Fruit fly (Drosophila melanogaster) whole organism, prepupa: Measurements from ENCODE around the gene CG7115.

Experiments used
- Blimp-1 ChIP-seq: fragments of 200-800 bp; sonication (Bioruptor generic); optimal IDR thresholded peaks from 3 replicates; lab custom pipeline; 2017; ENCODE audit warnings: missing biosample characterization, missing genetic modification characterization, mild to moderate bottlenecking, moderate library complexity, missing genetic modification reagents
- CG10631 ChIP-seq: fragments of 200-800 bp; sonication (Bioruptor generic); optimal IDR thresholded peaks from 2 replicates; lab custom pipeline; 2016; ENCODE audit warnings: missing biosample characterization, missing genetic modification characterization
- CG11294 ChIP-seq: fragments of 200-800 bp; sonication (Bioruptor generic); IDR thresholded peaks from 2 replicates; pipeline ENCODE4 v1.3.6; 2022; ENCODE audit warnings: missing biosample characterization, missing genetic modification characterization
- CG11902 ChIP-seq: fragments of 200-800 bp; sonication (Bioruptor generic); optimal IDR thresholded peaks from 3 replicates; lab custom pipeline; 2016; ENCODE audit warnings: missing biosample characterization, missing genetic modification characterization
- CG1621 ChIP-seq: fragments of 200-800 bp; sonication (Bioruptor generic); optimal IDR thresholded peaks from 3 replicates; lab custom pipeline; 2018; ENCODE audit warnings: missing biosample characterization, mild to moderate bottlenecking, missing genetic modification characterization
- CG16779 ChIP-seq: fragments of 200-800 bp; sonication (Bioruptor generic); optimal IDR thresholded peaks from 3 replicates; lab custom pipeline; 2017; ENCODE audit warnings: missing biosample characterization, mild to moderate bottlenecking, missing genetic modification characterization
- CG31627 ChIP-seq: fragments of 200-800 bp; sonication (Bioruptor generic); optimal IDR thresholded peaks from 3 replicates; lab custom pipeline; 2016; ENCODE audit warnings: missing biosample characterization, missing genetic modification characterization
- CG32006 ChIP-seq: fragments of 200-800 bp; sonication (Bioruptor generic); optimal IDR thresholded peaks from 3 replicates; lab custom pipeline; 2017; ENCODE audit warnings: missing biosample characterization, mild to moderate bottlenecking, missing genetic modification characterization
- CG3919 ChIP-seq: fragments of 200-800 bp; sonication (Bioruptor generic); optimal IDR thresholded peaks from 3 replicates; lab custom pipeline; 2016; ENCODE audit warnings: missing biosample characterization, missing genetic modification characterization
- CG4318 ChIP-seq: fragments of 200-800 bp; sonication (Bioruptor generic); optimal IDR thresholded peaks from 3 replicates; lab custom pipeline; 2017; ENCODE audit warnings: missing biosample characterization, mild to moderate bottlenecking, missing genetic modification characterization
- CG6163 ChIP-seq: fragments of 200-800 bp; sonication (Bioruptor generic); IDR thresholded peaks from 3 replicates; pipeline ENCODE4 v1.3.6; 2022; ENCODE audit warnings: missing biosample characterization, missing genetic modification characterization
- CG6276 ChIP-seq: fragments of 200-800 bp; sonication (Bioruptor generic); optimal IDR thresholded peaks from 2 replicates; lab custom pipeline; 2017; ENCODE audit warnings: missing biosample characterization, mild to moderate bottlenecking, missing genetic modification characterization
- CG6808 ChIP-seq: fragments of 200-800 bp; sonication (Bioruptor generic); optimal IDR thresholded peaks from 3 replicates; lab custom pipeline; 2017; ENCODE audit warnings: missing biosample characterization, missing genetic modification characterization, mild to moderate bottlenecking, moderate library complexity, missing genetic modification reagents
- CG6854 ChIP-seq: fragments of 200-800 bp; sonication (Bioruptor generic); optimal IDR thresholded peaks from 2 replicates; lab custom pipeline; 2017; ENCODE audit warnings: missing biosample characterization, mild to moderate bottlenecking, missing genetic modification characterization
- CG7368 ChIP-seq: fragments of 200-800 bp; sonication (Bioruptor generic); optimal IDR thresholded peaks from 3 replicates; lab custom pipeline; 2016; ENCODE audit warnings: missing biosample characterization, missing genetic modification characterization
- CG8119 ChIP-seq: fragments of 200-800 bp; sonication (Bioruptor generic); IDR thresholded peaks from 3 replicates; pipeline ENCODE4 v1.3.6; 2022; ENCODE audit warnings: missing biosample characterization, missing genetic modification characterization
- CG8319 ChIP-seq: fragments of 200-800 bp; sonication (Bioruptor generic); optimal IDR thresholded peaks from 3 replicates; lab custom pipeline; 2016; ENCODE audit warnings: missing biosample characterization, missing genetic modification characterization
- CG8632 ChIP-seq: fragments of 200-800 bp; sonication (Bioruptor generic); optimal IDR thresholded peaks from 3 replicates; lab custom pipeline; 2016; ENCODE audit warnings: missing biosample characterization, missing genetic modification characterization
- Eip78C ChIP-seq: fragments of 200-800 bp; sonication (Bioruptor generic); peaks from one replicate; lab custom pipeline; 2016; ENCODE audit warnings: missing biosample characterization, missing genetic modification characterization
- Eip93F ChIP-seq: fragments of 200-800 bp; sonication (Bioruptor generic); optimal IDR thresholded peaks from 2 replicates; lab custom pipeline; 2016; ENCODE audit warnings: missing biosample characterization, mild to moderate bottlenecking, missing genetic modification characterization
- Ets21C ChIP-seq: fragments of 200-800 bp; sonication (Bioruptor generic); optimal IDR thresholded peaks from 3 replicates; lab custom pipeline; 2016; ENCODE audit warnings: missing biosample characterization, missing genetic modification characterization
- Gug ChIP-seq: fragments of 200-800 bp; sonication (Bioruptor generic); IDR thresholded peaks from 2 replicates; pipeline ENCODE4 v1.3.6; 2022; ENCODE audit warnings: missing biosample characterization, missing genetic modification characterization
- Hr38 ChIP-seq: sonication (Bioruptor generic); optimal IDR thresholded peaks from 2 replicates; lab custom pipeline; 2016; ENCODE audit warnings: missing biosample characterization, missing genetic modification characterization
- Hr4 ChIP-seq: fragments of 200-800 bp; sonication (Bioruptor generic); optimal IDR thresholded peaks from 3 replicates; lab custom pipeline; 2016; ENCODE audit warnings: missing biosample characterization, missing genetic modification characterization
- Lpt ChIP-seq: fragments of 200-800 bp; sonication (Bioruptor generic); optimal IDR thresholded peaks from 3 replicates; lab custom pipeline; 2016; ENCODE audit warnings: missing biosample characterization, missing genetic modification characterization
- OdsH ChIP-seq: fragments of 200-800 bp; sonication (Bioruptor generic); optimal IDR thresholded peaks from 3 replicates; lab custom pipeline; 2016; ENCODE audit warnings: missing biosample characterization, missing genetic modification characterization
- Smox ChIP-seq: fragments of 200-800 bp; sonication (Bioruptor generic); optimal IDR thresholded peaks from 3 replicates; lab custom pipeline; 2016; ENCODE audit warnings: missing biosample characterization, missing genetic modification characterization
- Sox14 ChIP-seq: fragments of 200-800 bp; sonication (Bioruptor generic); optimal IDR thresholded peaks from 3 replicates; lab custom pipeline; 2016; ENCODE audit warnings: missing biosample characterization, missing genetic modification characterization
- Sox15 ChIP-seq: fragments of 200-800 bp; sonication (Bioruptor generic); optimal IDR thresholded peaks from 3 replicates; lab custom pipeline; 2016; ENCODE audit warnings: missing biosample characterization, missing genetic modification characterization
- achi ChIP-seq: fragments of 200-800 bp; sonication (Bioruptor generic); optimal IDR thresholded peaks from 3 replicates; lab custom pipeline; 2016; ENCODE audit warnings: missing biosample characterization, missing genetic modification characterization
- acj6 ChIP-seq: fragments of 200-800 bp; sonication (Bioruptor generic); optimal IDR thresholded peaks from 3 replicates; lab custom pipeline; 2016; ENCODE audit warnings: missing biosample characterization, missing genetic modification characterization
- dsx ChIP-seq: fragments of 200-800 bp; optimal IDR thresholded peaks from 3 replicates; lab custom pipeline; 2019; ENCODE audit warnings: missing biosample characterization, mild to moderate bottlenecking, missing genetic modification characterization, moderate library complexity; ENCODE audit not compliant: poor library complexity, severe bottlenecking
- eg ChIP-seq: fragments of 200-800 bp; sonication (Bioruptor generic); IDR thresholded peaks from 3 replicates; pipeline ENCODE4 v1.3.6; 2022; ENCODE audit warnings: missing biosample characterization, missing genetic modification characterization
- esn ChIP-seq: fragments of 200-800 bp; sonication (Bioruptor generic); optimal IDR thresholded peaks from 2 replicates; lab custom pipeline; 2016; ENCODE audit warnings: missing biosample characterization, mild to moderate bottlenecking, missing genetic modification characterization, moderate library complexity
- fd59A ChIP-seq: fragments of 200-800 bp; sonication (Bioruptor generic); optimal IDR thresholded peaks from 2 replicates; lab custom pipeline; 2017; ENCODE audit warnings: missing biosample characterization, mild to moderate bottlenecking, missing genetic modification characterization, missing genetic modification reagents
- fd85E ChIP-seq: fragments of 200-800 bp; sonication (Bioruptor generic); optimal IDR thresholded peaks from 3 replicates; lab custom pipeline; 2016; ENCODE audit warnings: missing biosample characterization, missing genetic modification characterization
- fkh ChIP-seq: fragments of 200-800 bp; sonication (Bioruptor generic); optimal IDR thresholded peaks from 3 replicates; lab custom pipeline; 2017; ENCODE audit warnings: missing biosample characterization, mild to moderate bottlenecking, missing genetic modification characterization, moderate library complexity
- lz ChIP-seq: fragments of 200-800 bp; sonication (Bioruptor generic); optimal IDR thresholded peaks from 3 replicates; lab custom pipeline; 2016; ENCODE audit warnings: missing biosample characterization, missing genetic modification characterization
- ss ChIP-seq, 2 experiments: fragments of 200-800 bp; sonication (Bioruptor generic); optimal IDR thresholded peaks; 2 replicates in 1 of 2; 3 replicates in 1 of 2; lab custom pipeline; 2017 to 2018; ENCODE audit warnings: mild to moderate bottlenecking in 2 of 2, missing biosample characterization in 2 of 2, missing genetic modification characterization in 2 of 2, moderate library complexity in 1 of 2
- svp ChIP-seq: fragments of 200-800 bp; sonication (Bioruptor generic); peaks from one replicate; lab custom pipeline; 2016; ENCODE audit warnings: missing biosample characterization, missing genetic modification characterization
- topi ChIP-seq: fragments of 200-800 bp; sonication (Bioruptor generic); optimal IDR thresholded peaks from 3 replicates; lab custom pipeline; 2016; ENCODE audit warnings: missing biosample characterization, missing genetic modification characterization

CG7115 gene

DNA sequence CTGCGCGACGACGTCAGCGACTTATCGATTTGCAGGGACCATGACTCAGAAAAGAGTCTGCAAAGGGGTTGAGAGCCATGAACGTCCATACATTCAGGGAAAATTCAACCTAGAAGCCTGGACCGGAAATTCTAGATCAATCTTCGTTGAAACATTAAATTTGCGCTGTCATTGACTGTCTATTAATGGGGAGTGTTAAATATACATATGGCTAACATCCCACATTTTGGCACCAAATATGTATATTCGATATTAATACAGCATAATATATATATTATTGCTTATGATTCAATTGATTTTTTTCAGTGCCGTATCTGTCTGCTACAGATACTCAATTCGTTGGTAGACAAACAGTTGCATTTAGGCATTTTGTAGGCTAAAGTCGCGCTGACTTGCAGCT lies 47.7 kb downstream of the CG7115 start (continued):
- no peak for TF ChIP-seq Eip93F (GFP tag; lab: Kevin White, UChicago)
- peak; percentile 43 for TF ChIP-seq dsx (GFP tag; lab: Kevin White, UChicago)
- no peak for TF ChIP-seq Blimp-1 (GFP tag; lab: Kevin White, UChicago)
- no peak; the same call in 1 of the 2 replicates for TF ChIP-seq CG11294 (GFP tag; lab: Robert Waterston, UW)
- TF ChIP-seq Sox15 (GFP tag; lab: Kevin White, UChicago): no peak
- no peak for TF ChIP-seq CG4318 (GFP tag; lab: Kevin White, UChicago)
- TF ChIP-seq fd85E: no peak

- TF ChIP-seq Blimp-1 (GFP tag; lab: Kevin White, UChicago) (no peak), eg (peak; percentile 17; the same call in 1 of the 3 replicates), Smox (no peak), achi (GFP tag; lab: Kevin White, UChicago) (no peak), Gug (GFP tag; lab: Robert Waterston, UW) (no peak), CG32006 (GFP tag; lab: Kevin White, UChicago) (peak; percentile 34), fd59A (GFP tag; lab: Kevin White, UChicago) (no peak), Hr4 (GFP tag; lab: Kevin White, UChicago) (no peak), svp (GFP tag; lab: Kevin White, UChicago) (peak; percentile 71), Eip78C (GFP tag; lab: Kevin White, UChicago) (peak; percentile 34), CG11294 (GFP tag; lab: Robert Waterston, UW) (0 out of 2 replicates have a peak, but pooled peaks have one; percentile 10)
These were observed 49.3 kb downstream of the CG7115 start for dm6 chr2L:7870212-7870611.

dm6 chr2L:7871332-7871731 lies 50.4 kb downstream of the CG7115 start, which contains the start of gene Proc:
Proc (minus strand) TSS chr2L:7871432.
- TF ChIP-seq CG6854 (GFP tag; lab: Kevin White, UChicago) (no peak), Ets21C (GFP tag; lab: Kevin White, UChicago) (no peak), lz (GFP tag; lab: Kevin White, UChicago) (no peak), CG8632 (GFP tag; lab: Kevin White, UChicago) (no peak)
- TF ChIP-seq, all 60 proteins: peak for 0

DNA sequence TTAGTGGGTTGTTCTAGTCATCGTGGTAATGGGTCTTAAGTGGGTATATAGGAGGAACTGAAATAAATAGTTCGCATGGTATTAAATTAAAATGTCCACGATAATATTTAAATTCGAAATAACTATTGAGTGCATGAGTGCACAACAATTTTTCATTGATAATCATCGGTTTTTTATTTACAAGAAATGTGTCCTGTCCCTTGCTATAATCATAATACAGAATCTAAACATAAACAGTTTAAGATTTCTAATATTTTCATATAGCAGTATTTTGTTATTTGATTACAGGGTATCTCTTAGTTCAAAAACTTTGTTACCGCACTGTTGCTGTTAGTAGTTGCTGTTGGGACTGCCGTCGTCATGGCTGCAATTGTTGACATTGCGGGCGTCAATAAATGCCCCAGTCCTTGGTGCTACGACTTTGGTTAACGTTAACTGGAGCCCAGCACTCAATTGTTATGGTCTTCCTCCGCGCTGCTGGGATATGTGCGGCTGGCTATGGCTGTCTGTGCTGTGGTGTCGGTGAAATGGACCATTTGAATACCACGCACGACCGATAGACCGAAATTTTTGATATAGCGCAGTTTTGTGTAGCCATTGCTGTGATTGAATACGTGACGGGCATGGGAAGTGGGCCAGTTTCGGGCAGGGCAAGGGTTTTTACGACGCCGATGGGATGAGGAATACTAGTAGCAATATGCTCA lies 51.0 kb downstream of the CG7115 start:
- peak; percentile 69 for TF ChIP-seq Eip78C (GFP tag; lab: Kevin White, UChicago)
- no peak for TF ChIP-seq fd59A (GFP tag; lab: Kevin White, UChicago)
- TF ChIP-seq Hr38 (GFP tag; lab: Kevin White, UChicago): no peak
- TF ChIP-seq CG1621: no peak
- TF ChIP-seq CG31627: no peak
- TF ChIP-seq Lpt (GFP tag; lab: Kevin White, UChicago): no peak
- no peak for TF ChIP-seq Gug (GFP tag; lab: Robert Waterston, UW)
- TF ChIP-seq achi (GFP tag; lab: Kevin White, UChicago): peak; percentile 21
- no peak for TF ChIP-seq esn (GFP tag; lab: Kevin White, UChicago)
- no peak for TF ChIP-seq CG8632 (GFP tag; lab: Kevin White, UChicago)
- no peak for TF ChIP-seq Sox15 (GFP tag; lab: Kevin White, UChicago)
- no peak for TF ChIP-seq svp (GFP tag; lab: Kevin White, UChicago)
- no peak for TF ChIP-seq fkh (GFP tag; lab: Kevin White, UChicago)
- TF ChIP-seq fd85E: no peak
- TF ChIP-seq CG6163 (GFP tag; lab: Robert Waterston, UW): 0 out of 3 replicates have a peak, but pooled peaks have one; percentile 26
- TF ChIP-seq CG6276: peak; percentile 3
- no peak for TF ChIP-seq CG7368 (GFP tag; lab: Kevin White, UChicago)
- TF ChIP-seq CG6854 (GFP tag; lab: Kevin White, UChicago): no peak
- TF ChIP-seq acj6 (GFP tag; lab: Kevin White, UChicago): peak; percentile 27
- TF ChIP-seq CG8119 (GFP tag; lab: Robert Waterston, UW): peak; percentile 26; the same call in 1 of the 3 replicates
- peak; percentile 41 for TF ChIP-seq CG4318 (GFP tag; lab: Kevin White, UChicago)
- no peak for TF ChIP-seq CG11294 (GFP tag; lab: Robert Waterston, UW)
- TF ChIP-seq CG16779: no peak
- TF ChIP-seq CG6808 (GFP tag; lab: Kevin White, UChicago): no peak
- no peak for TF ChIP-seq topi
- no peak for TF ChIP-seq CG11902
- TF ChIP-seq Smox: no peak
- TF ChIP-seq Ets21C (GFP tag; lab: Kevin White, UChicago): no peak
- no peak for TF ChIP-seq CG8319 (GFP tag; lab: Kevin White, UChicago)
- no peak for TF ChIP-seq eg
- TF ChIP-seq ss (GFP tag; optimal IDR thresholded peaks at IDR 0.05; lab: Kevin White, UChicago): no peak
- TF ChIP-seq Sox14: peak; percentile 6
- no peak for TF ChIP-seq Blimp-1 (GFP tag; lab: Kevin White, UChicago)
- TF ChIP-seq OdsH (GFP tag; lab: Kevin White, UChicago): peak; percentile 36
- peak; percentile 32 for TF ChIP-seq CG10631 (GFP tag; lab: Kevin White, UChicago)
- TF ChIP-seq CG3919 (GFP tag; lab: Kevin White, UChicago): no peak
